Worm (Caenorhabditis elegans): Measurements from ENCODE around the gene K04G7.1.

ce11 chrIII:7150162-7150561, 12.3 kb upstream of the K04G7.1 start:
- TF ChIP-seq C17E4.6 (GFP tag; IDR thresholded peaks at IDR 0.05) (no peak), unc-62 (GFP tag; optimal IDR thresholded peaks at IDR 0.05) (no peak)
